Worm (Caenorhabditis elegans): Measurements from ENCODE around the gene dhrs-4.

ce11 chrV:12897338-12897737 lies 25.1 kb upstream of the dhrs-4 start:
- TF ChIP-seq nhr-237 (tag; optimal IDR thresholded peaks at IDR 0.05) (no peak), D1046.2 (GFP tag; IDR thresholded peaks at IDR 0.05) (no peak), nhr-77 (tag; optimal IDR thresholded peaks at IDR 0.05) (no peak), ceh-32 (tag; optimal IDR thresholded peaks at IDR 0.05; ENCODE audit: poor library complexity) (no peak), dpl-1 (GFP tag; optimal IDR thresholded peaks at IDR 0.05) (no peak), pha-4 (GFP tag; IDR thresholded peaks at IDR 0.05) (no peak), pha-4 (tag; optimal IDR thresholded peaks at IDR 0.05) (no peak), hif-1 (tag; optimal IDR thresholded peaks at IDR 0.05) (no peak), nhr-10 (tag; optimal IDR thresholded peaks at IDR 0.05) (no peak)

All from whole organism, L4 larva.